Worm (Caenorhabditis elegans) whole organism, L4/young adult: ENCODE measurements around the gene nhr-114.
"Not testable (repeated sequence)": the region's sequence is repeated elsewhere in the genome, so short reads cannot be mapped to it uniquely, and the experiment has no call there.

Source experiments
- W03F9.2 ChIP-seq: fragments of 150-350 bp; optimal IDR thresholded peaks from 2 replicates; lab custom pipeline; 2014; ENCODE audit warnings: missing biosample characterization, missing genetic modification characterization
- dao-5 ChIP-seq: sonication (generic microtip); optimal IDR thresholded peaks from 2 replicates; lab custom pipeline; 2016; ENCODE audit warnings: missing genotype, missing genetic modification characterization, moderate library complexity, missing compliant biosample characterization
- him-1 ChIP-seq: sonication (generic microtip); optimal IDR thresholded peaks from 2 replicates; lab custom pipeline; 2016; ENCODE audit warnings: missing genotype, missing genetic modification reagents, missing genetic modification characterization, missing compliant biosample characterization

Gene nhr-114

ce11 chrV:4181272-4181671, 5.7 kb upstream of the nhr-114 start:
- TF ChIP-seq him-1 (tag; lab: Kevin White, UChicago), result no peak
- TF ChIP-seq W03F9.2 (tag; lab: Kevin White, UChicago), result no peak
- no peak for TF ChIP-seq dao-5

- TF ChIP-seq W03F9.2 (tag; lab: Kevin White, UChicago), result no peak
- TF ChIP-seq him-1 (tag; lab: Kevin White, UChicago), result no peak
- no peak for TF ChIP-seq dao-5
Observed at ce11 chrV:4181727-4182126, 5.3 kb upstream of the nhr-114 start.

ce11 chrV:4182546-4182945, 4.5 kb upstream of the nhr-114 start:
- no peak for TF ChIP-seq W03F9.2 (tag; lab: Kevin White, UChicago)
- no peak for TF ChIP-seq dao-5
- TF ChIP-seq him-1 (tag; lab: Kevin White, UChicago), result no peak

ce11 chrV:4185885-4186284, 1.1 kb upstream of the nhr-114 start:
- TF ChIP-seq him-1 (tag; lab: Kevin White, UChicago), result no peak
- no peak for TF ChIP-seq W03F9.2 (tag; lab: Kevin White, UChicago)
- no peak for TF ChIP-seq dao-5

- TF ChIP-seq him-1 (tag; lab: Kevin White, UChicago) (no peak), W03F9.2 (tag; lab: Kevin White, UChicago) (no peak), dao-5 (no peak)
Observed at ce11 chrV:4186453-4187143, 404 bp upstream of the nhr-114 start.

- TF ChIP-seq W03F9.2 (tag; lab: Kevin White, UChicago) (no peak), dao-5 (no peak), him-1 (tag; lab: Kevin White, UChicago) (no peak)
Observed at ce11 chrV:4189618-4190017, 2.6 kb downstream of the nhr-114 start.

- TF ChIP-seq dao-5, result no peak
- no peak for TF ChIP-seq W03F9.2 (tag; lab: Kevin White, UChicago)
- no peak for TF ChIP-seq him-1 (tag; lab: Kevin White, UChicago)
Observed at ce11 chrV:4190232-4190631, 3.2 kb downstream of the nhr-114 start.

ce11 chrV:4192688-4193471, 5.9 kb downstream of the nhr-114 start:
- TF ChIP-seq W03F9.2 (tag; lab: Kevin White, UChicago) (no peak), him-1 (tag; lab: Kevin White, UChicago) (no peak), dao-5 (no peak)

ce11 chrV:4194587-4195211, 7.7 kb downstream of the nhr-114 start, which contains the start of gene Y45G5AM.9:
Y45G5AM.9 (minus strand) TSS chrV:4194637.
- no peak for TF ChIP-seq W03F9.2 (tag; lab: Kevin White, UChicago)
- no peak for TF ChIP-seq dao-5
- peak; percentile 43 for TF ChIP-seq him-1 (tag; lab: Kevin White, UChicago)

- no peak for TF ChIP-seq dao-5
- TF ChIP-seq W03F9.2 (tag; lab: Kevin White, UChicago), result no peak
- no peak for TF ChIP-seq him-1 (tag; lab: Kevin White, UChicago)
Observed at ce11 chrV:4195283-4195682, 8.3 kb downstream of the nhr-114 start, which contains the start of gene algn-5. algn-5 (plus strand) TSS chrV:4195577.

ce11 chrV:4199185-4199584, 12.2 kb downstream of the nhr-114 start, which contains the start of gene rpac-40:
rpac-40 (plus strand) TSS chrV:4199485.
- TF ChIP-seq W03F9.2 (tag; lab: Kevin White, UChicago), result no peak
- no peak for TF ChIP-seq him-1 (tag; lab: Kevin White, UChicago)
- no peak for TF ChIP-seq dao-5

ce11 chrV:4204421-4204820, 17.4 kb downstream of the nhr-114 start, which contains the start of gene H43I07.1:
H43I07.1 (plus strand) TSS chrV:4204721.
- TF ChIP-seq him-1 (tag; lab: Kevin White, UChicago) (no peak), W03F9.2 (tag; lab: Kevin White, UChicago) (no peak), dao-5 (no peak)

ce11 chrV:4211521-4211920, 24.5 kb downstream of the nhr-114 start:
- no peak for TF ChIP-seq dao-5
- no peak for TF ChIP-seq him-1 (tag; lab: Kevin White, UChicago)
- no peak for TF ChIP-seq W03F9.2 (tag; lab: Kevin White, UChicago)

ce11 chrV:4215856-4216255, 28.9 kb downstream of the nhr-114 start, which contains the start of gene H43I07.4:
H43I07.4 (plus strand) TSS chrV:4216156.
- not testable (repeated sequence) for TF ChIP-seq him-1 (tag; lab: Kevin White, UChicago); dao-5; W03F9.2 (tag; lab: Kevin White, UChicago)
